Fruit fly (Drosophila melanogaster) S2 (cell line): ENCODE measurements around the gene SCCRO4.

ENCODE experiments used
- CG8478 ChIP-seq: fragments of >200 bp; optimal IDR thresholded peaks from 2 replicates; lab custom pipeline; 2018
- CTCF ChIP-seq, 2 experiments: fragments of >200 bp; optimal IDR thresholded peaks; 2 replicates each; lab custom pipeline; 2018

DNA sequence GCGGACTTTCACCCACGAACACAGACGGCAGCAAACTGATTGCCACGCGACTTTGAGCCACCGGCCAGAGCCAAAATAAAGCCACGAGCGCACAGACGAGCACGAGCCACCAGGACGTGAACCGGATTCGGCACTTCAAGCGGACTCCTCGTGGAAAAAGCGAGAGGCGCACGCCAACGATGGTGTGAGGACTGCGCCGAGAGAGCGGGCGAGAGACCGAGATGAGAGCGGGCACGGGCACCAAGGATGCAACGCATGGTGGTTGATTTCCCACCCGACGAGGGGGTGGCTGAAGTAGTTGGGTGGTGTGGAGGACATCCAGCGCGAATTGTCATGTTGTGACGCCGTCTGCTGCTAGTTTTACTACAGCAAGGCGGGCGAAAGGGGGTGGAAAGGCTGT lies 4.1 kb upstream of the SCCRO4 start, which contains the start of gene gogo:
- TF ChIP-seq CG8478 (lab: Kevin White, UChicago), result no peak
- no peak for TF ChIP-seq CTCF (optimal IDR thresholded peaks at IDR 0.05; lab: Kevin White, UChicago)
